Fruit fly (Drosophila melanogaster) whole organism, embryonic: ENCODE data around the gene CG2889.

Experiments used
- BtbVII ChIP-seq: fragments of 200-800 bp; sonication (Bioruptor generic); optimal IDR thresholded peaks from 3 replicates; lab custom pipeline; 2017; ENCODE audit warnings: missing biosample characterization, mild to moderate bottlenecking, missing genetic modification characterization
- CG10366 ChIP-seq: fragments of 200-800 bp; sonication (Bioruptor generic); IDR thresholded peaks from 2 replicates; pipeline ENCODE4 v1.3.6; 2022; ENCODE audit warnings: missing biosample characterization, missing genetic modification characterization
- CG1233 ChIP-seq: fragments of 200-800 bp; sonication (Bioruptor generic); optimal IDR thresholded peaks from 4 replicates; lab custom pipeline; 2018; ENCODE audit warnings: missing biosample characterization, mild to moderate bottlenecking, missing genetic modification characterization
- CG13424 ChIP-seq: fragments of 200-800 bp; sonication (Bioruptor generic); optimal IDR thresholded peaks from 2 replicates; lab custom pipeline; 2019; ENCODE audit warnings: missing biosample characterization, mild to moderate bottlenecking, missing genetic modification characterization, moderate library complexity
- CG13624 ChIP-seq: fragments of 200-800 bp; sonication (Bioruptor generic); optimal IDR thresholded peaks from 2 replicates; lab custom pipeline; 2016; ENCODE audit warnings: missing biosample characterization, missing genetic modification characterization
- CG1647 ChIP-seq: fragments of 200-800 bp; sonication (Bioruptor generic); optimal IDR thresholded peaks from 3 replicates; lab custom pipeline; 2016; ENCODE audit warnings: missing biosample characterization, missing genetic modification characterization
- CG17328 ChIP-seq: fragments of 200-800 bp; sonication (Bioruptor generic); IDR thresholded peaks from 2 replicates; pipeline ENCODE4 v1.3.6; 2022; ENCODE audit warnings: missing biosample characterization, missing genetic modification characterization
- CG17359 ChIP-seq: fragments of 200-800 bp; sonication (Bioruptor generic); optimal IDR thresholded peaks from 3 replicates; lab custom pipeline; 2018; ENCODE audit warnings: missing biosample characterization, mild to moderate bottlenecking, missing genetic modification characterization, moderate library complexity
- CG17612 ChIP-seq: fragments of 200-800 bp; sonication (Bioruptor generic); IDR thresholded peaks from 2 replicates; pipeline ENCODE4 v1.3.6; 2022; ENCODE audit warnings: missing biosample characterization, missing genetic modification characterization
- CG2875 ChIP-seq: fragments of 200-800 bp; sonication (Bioruptor generic); optimal IDR thresholded peaks from 2 replicates; lab custom pipeline; 2017; ENCODE audit warnings: missing biosample characterization, mild to moderate bottlenecking, missing genetic modification characterization, missing genetic modification reagents
- CG3847 ChIP-seq: fragments of 200-800 bp; sonication (Bioruptor generic); IDR thresholded peaks from 2 replicates; pipeline ENCODE4 v1.3.6; 2022; ENCODE audit warnings: missing biosample characterization, missing genetic modification characterization
- CG3995 ChIP-seq: fragments of 200-800 bp; sonication (Bioruptor generic); optimal IDR thresholded peaks from 3 replicates; lab custom pipeline; 2016; ENCODE audit warnings: missing biosample characterization, missing genetic modification characterization
- CG4360 ChIP-seq: fragments of 200-800 bp; sonication (Bioruptor generic); IDR thresholded peaks from 2 replicates; pipeline ENCODE4 v1.3.6; 2022; ENCODE audit warnings: missing biosample characterization, missing genetic modification characterization
- CG43689 ChIP-seq: fragments of 200-800 bp; sonication (Bioruptor generic); IDR thresholded peaks from 2 replicates; pipeline ENCODE4 v1.3.6; 2022; ENCODE audit warnings: missing biosample characterization, missing genetic modification characterization
- CG6254 ChIP-seq: fragments of 200-800 bp; sonication (Bioruptor generic); optimal IDR thresholded peaks from 3 replicates; lab custom pipeline; 2017; ENCODE audit warnings: mild to moderate bottlenecking, missing biosample characterization, missing genetic modification reagents, missing genetic modification characterization
- CG7271 ChIP-seq: fragments of 200-800 bp; sonication (Bioruptor generic); optimal IDR thresholded peaks from 2 replicates; lab custom pipeline; 2018; ENCODE audit warnings: missing biosample characterization, mild to moderate bottlenecking, missing genetic modification characterization, moderate library complexity
- CG7786 ChIP-seq: fragments of 200-800 bp; sonication (Bioruptor generic); optimal IDR thresholded peaks from 2 replicates; lab custom pipeline; 2016; ENCODE audit warnings: missing biosample characterization, missing genetic modification characterization
- CG9876 ChIP-seq: fragments of 200-800 bp; sonication (Bioruptor generic); optimal IDR thresholded peaks from 2 replicates; lab custom pipeline; 2016; ENCODE audit warnings: missing biosample characterization, missing genetic modification characterization
- Camta ChIP-seq: fragments of 200-800 bp; sonication (Bioruptor generic); optimal IDR thresholded peaks from 2 replicates; lab custom pipeline; 2016; ENCODE audit warnings: missing biosample characterization, missing genetic modification characterization
- CkIIα-i1 ChIP-seq: fragments of 200-800 bp; sonication (Bioruptor generic); IDR thresholded peaks from 2 replicates; pipeline ENCODE4 v1.3.6; 2022; ENCODE audit warnings: missing biosample characterization, missing genetic modification characterization
- CrebB ChIP-seq: fragments of 200-800 bp; sonication (Bioruptor generic); optimal IDR thresholded peaks from 3 replicates; lab custom pipeline; 2018; ENCODE audit warnings: missing biosample characterization, mild to moderate bottlenecking, missing genetic modification characterization
- Dll ChIP-seq: fragments of 200-800 bp; sonication (Bioruptor generic); IDR thresholded peaks from 4 replicates; pipeline ENCODE4 v1.3.6; 2022; ENCODE audit warnings: missing biosample characterization, missing genetic modification characterization; ENCODE audit not compliant: partially characterized antibody
- Doc3 ChIP-seq: fragments of 200-800 bp; sonication (Bioruptor generic); IDR thresholded peaks from 3 replicates; pipeline ENCODE4 v1.3.6; 2022; ENCODE audit warnings: missing biosample characterization, missing genetic modification characterization; ENCODE audit not compliant: partially characterized antibody
- Elba2 ChIP-seq: fragments of 200-800 bp; sonication (Bioruptor generic); optimal IDR thresholded peaks from 3 replicates; lab custom pipeline; 2016; ENCODE audit warnings: missing biosample characterization, missing genetic modification characterization
- Ets97D ChIP-seq: fragments of 200-800 bp; sonication (Bioruptor generic); optimal IDR thresholded peaks from 3 replicates; lab custom pipeline; 2016; ENCODE audit warnings: missing biosample characterization, missing genetic modification characterization
- Fer1 ChIP-seq: fragments of 200-800 bp; sonication (Bioruptor generic); optimal IDR thresholded peaks from 2 replicates; lab custom pipeline; 2017; ENCODE audit warnings: missing biosample characterization, mild to moderate bottlenecking, missing genetic modification characterization
- Meics ChIP-seq: fragments of 200-800 bp; sonication (Bioruptor generic); optimal IDR thresholded peaks from 2 replicates; lab custom pipeline; 2017; ENCODE audit warnings: missing biosample characterization, mild to moderate bottlenecking, missing genetic modification characterization
- NC2α ChIP-seq: fragments of 200-800 bp; sonication (Bioruptor generic); optimal IDR thresholded peaks from 2 replicates; lab custom pipeline; 2016; ENCODE audit warnings: missing biosample characterization, missing genetic modification characterization
- Pdp1 ChIP-seq, 2 experiments: fragments of 200-800 bp; sonication (Bioruptor generic); optimal IDR thresholded peaks; 3 replicates each; lab custom pipeline; 2016; ENCODE audit warnings: missing biosample characterization in 2 of 2, missing genetic modification characterization in 2 of 2, mild to moderate bottlenecking in 1 of 2, moderate library complexity in 1 of 2
- Ravus ChIP-seq: fragments of 200-800 bp; sonication (Bioruptor generic); IDR thresholded peaks from 2 replicates; pipeline ENCODE4 v1.3.6; 2022; ENCODE audit warnings: missing biosample characterization, missing genetic modification characterization
- YL-1 ChIP-seq: fragments of 200-800 bp; sonication (Bioruptor generic); optimal IDR thresholded peaks from 3 replicates; lab custom pipeline; 2017; ENCODE audit warnings: missing biosample characterization, mild to moderate bottlenecking, missing genetic modification characterization
- chn ChIP-seq: fragments of 200-800 bp; sonication (Bioruptor generic); optimal IDR thresholded peaks from 2 replicates; lab custom pipeline; 2016; ENCODE audit warnings: missing biosample characterization, missing genetic modification characterization
- ci ChIP-seq: fragments of 200-800 bp; sonication (Bioruptor generic); IDR thresholded peaks from 3 replicates; pipeline ENCODE4 v1.3.6; 2022; ENCODE audit warnings: missing biosample characterization, missing genetic modification characterization
- croc ChIP-seq: fragments of 200-800 bp; sonication (Bioruptor generic); conservative IDR thresholded peaks from 3 replicates; pipeline ENCODE4 v1.3.6; 2022; ENCODE audit warnings: missing biosample characterization, missing genetic modification characterization
- ems ChIP-seq: fragments of 200-800 bp; sonication (Bioruptor generic); optimal IDR thresholded peaks from 3 replicates; lab custom pipeline; 2016; ENCODE audit warnings: missing biosample characterization, missing genetic modification characterization
- gcm ChIP-seq: fragments of 200-800 bp; sonication (Bioruptor generic); optimal IDR thresholded peaks from 2 replicates; lab custom pipeline; 2019; ENCODE audit warnings: missing biosample characterization, mild to moderate bottlenecking, missing genetic modification characterization, moderate library complexity
- grau ChIP-seq: fragments of 200-800 bp; optimal IDR thresholded peaks from 3 replicates; lab custom pipeline; 2019; ENCODE audit warnings: missing biosample characterization, mild to moderate bottlenecking, missing genetic modification characterization, moderate library complexity
- ham ChIP-seq: fragments of 200-800 bp; sonication (Bioruptor generic); IDR thresholded peaks from 2 replicates; pipeline ENCODE4 v1.3.6; 2022; ENCODE audit warnings: missing biosample characterization, missing genetic modification characterization
- her ChIP-seq: fragments of 200-800 bp; sonication (Bioruptor generic); optimal IDR thresholded peaks from 2 replicates; lab custom pipeline; 2016; ENCODE audit warnings: missing biosample characterization, missing genetic modification characterization
- ind ChIP-seq: fragments of 200-800 bp; sonication (Bioruptor generic); optimal IDR thresholded peaks from 3 replicates; lab custom pipeline; 2016; ENCODE audit warnings: missing biosample characterization, missing genetic modification characterization
- lbe ChIP-seq: fragments of 200-800 bp; sonication (Bioruptor generic); optimal IDR thresholded peaks from 2 replicates; lab custom pipeline; 2016; ENCODE audit warnings: missing biosample characterization, mild to moderate bottlenecking, missing genetic modification characterization
- nerfin-1 ChIP-seq: fragments of 200-800 bp; sonication (Bioruptor generic); optimal IDR thresholded peaks from 3 replicates; lab custom pipeline; 2019; ENCODE audit warnings: missing biosample characterization, mild to moderate bottlenecking, missing genetic modification characterization, moderate library complexity
- pb ChIP-seq: fragments of 200-800 bp; sonication (Bioruptor generic); optimal IDR thresholded peaks from 3 replicates; lab custom pipeline; 2016; ENCODE audit warnings: missing biosample characterization, missing genetic modification characterization
- phol ChIP-seq: fragments of 200-800 bp; sonication (Bioruptor generic); optimal IDR thresholded peaks from 3 replicates; lab custom pipeline; 2018; ENCODE audit warnings: missing biosample characterization, mild to moderate bottlenecking, missing genetic modification characterization, moderate library complexity
- pros ChIP-seq: fragments of 200-800 bp; sonication (Bioruptor generic); optimal IDR thresholded peaks from 3 replicates; lab custom pipeline; 2019; ENCODE audit warnings: missing biosample characterization, mild to moderate bottlenecking, missing genetic modification characterization, moderate library complexity
- rib ChIP-seq: fragments of 200-800 bp; sonication (Bioruptor generic); IDR thresholded peaks from 2 replicates; pipeline ENCODE4 v1.3.6; 2022; ENCODE audit warnings: missing biosample characterization, missing genetic modification characterization
- sens-2 ChIP-seq: fragments of 200-800 bp; sonication (Bioruptor generic); IDR thresholded peaks from 2 replicates; pipeline ENCODE4 v1.3.6; 2022; ENCODE audit warnings: missing biosample characterization, missing genetic modification characterization
- sim ChIP-seq: fragments of 200-800 bp; sonication (Bioruptor generic); IDR thresholded peaks from 2 replicates; pipeline ENCODE4 v1.3.6; 2022; ENCODE audit warnings: missing biosample characterization, missing genetic modification characterization
- slbo ChIP-seq: fragments of 200-800 bp; sonication (Bioruptor generic); IDR thresholded peaks from 2 replicates; pipeline ENCODE4 v1.3.6; 2022; ENCODE audit warnings: missing biosample characterization, missing genetic modification characterization
- tio ChIP-seq: fragments of 200-800 bp; sonication (Bioruptor generic); optimal IDR thresholded peaks from 2 replicates; lab custom pipeline; 2017; ENCODE audit warnings: missing biosample characterization, missing genetic modification characterization, inconsistent platforms
- tup ChIP-seq: fragments of 200-800 bp; sonication (Bioruptor generic); optimal IDR thresholded peaks from 2 replicates; lab custom pipeline; 2016; ENCODE audit warnings: missing biosample characterization, mild to moderate bottlenecking, missing genetic modification characterization, moderate library complexity

Gene CG2889

DNA sequence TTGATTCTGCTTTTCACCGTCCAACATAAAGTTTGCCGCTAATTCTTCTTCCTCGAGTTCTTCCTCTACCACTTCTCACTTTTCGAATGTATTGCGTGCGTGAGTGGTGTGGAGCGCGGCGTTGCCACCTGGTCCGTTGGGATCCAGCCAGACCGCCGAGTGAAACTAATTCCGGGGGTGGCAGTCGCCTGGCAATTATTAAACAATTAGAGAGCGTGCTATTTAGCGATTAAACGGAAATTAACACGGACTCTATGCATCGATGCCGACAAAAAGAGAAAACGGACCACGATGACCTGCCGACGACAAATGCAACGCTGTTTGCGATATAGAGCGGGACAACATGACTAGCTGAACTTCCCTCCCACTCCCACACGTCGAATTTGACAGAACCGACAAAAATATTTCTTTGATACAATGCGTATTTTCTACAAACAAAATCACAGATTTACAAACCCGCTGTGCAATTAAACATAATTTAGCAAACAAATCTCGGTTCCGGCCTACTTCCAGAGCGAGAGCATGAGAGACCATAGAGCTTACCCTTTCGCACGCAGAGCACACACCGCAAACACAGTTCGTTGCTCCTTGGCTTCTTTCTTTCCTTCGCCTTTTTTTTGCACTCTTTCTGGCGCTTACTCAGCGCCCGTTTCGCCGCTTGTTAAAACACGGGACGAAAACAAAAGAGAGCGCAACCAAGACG is at the start of gene CG2889 (continued):
- TF ChIP-seq BtbVII (GFP tag; lab: Kevin White, UChicago), result no peak
- TF ChIP-seq lbe (GFP tag; lab: Kevin White, UChicago), result no peak
- no peak for TF ChIP-seq CG6254 (GFP tag; lab: Kevin White, UChicago)
- peak; percentile 14 for TF ChIP-seq ind (GFP tag; lab: Kevin White, UChicago)
- TF ChIP-seq CG7786 (GFP tag; lab: Kevin White, UChicago), result peak; percentile 32
- peak; percentile 59; the same call in 2 of the 3 replicates for TF ChIP-seq ci (GFP tag; lab: Robert Waterston, UW)
- no peak for TF ChIP-seq sens-2 (GFP tag; lab: Robert Waterston, UW)
- TF ChIP-seq ems (GFP tag; lab: Kevin White, UChicago), result no peak
- no peak for TF ChIP-seq sim (GFP tag; lab: Robert Waterston, UW)
- no peak for TF ChIP-seq CG10366 (GFP tag; lab: Robert Waterston, UW)
- TF ChIP-seq Camta, result no peak
- no peak for TF ChIP-seq chn (GFP tag; lab: Kevin White, UChicago)
- TF ChIP-seq CG9876, result no peak
- TF ChIP-seq Pdp1 (GFP tag; optimal IDR thresholded peaks at IDR 0.05; lab: Kevin White, UChicago), result no peak
- TF ChIP-seq grau (tag; lab: Kevin White, UChicago), result peak; percentile 1
- no peak for TF ChIP-seq tup
- TF ChIP-seq Ravus (GFP tag; lab: Robert Waterston, UW), result no peak
- peak; percentile 23 for TF ChIP-seq CG13424 (tag; lab: Kevin White, UChicago)
- no peak for TF ChIP-seq CrebB (tag; lab: Kevin White, UChicago)
- no peak for TF ChIP-seq Fer1 (GFP tag; lab: Kevin White, UChicago)
- TF ChIP-seq CG2875, result no peak
- no peak for TF ChIP-seq CG1233
- no peak for TF ChIP-seq CG4360 (GFP tag; lab: Robert Waterston, UW)
- TF ChIP-seq Doc3 (GFP tag; lab: Robert Waterston, UW), result peak; percentile 48; the same call in 1 of the 3 replicates
- no peak for TF ChIP-seq croc
- TF ChIP-seq CG43689, result no peak
- no peak for TF ChIP-seq tio (GFP tag; lab: Kevin White, UChicago)
- peak; percentile 41 for TF ChIP-seq YL-1 (GFP tag; lab: Kevin White, UChicago)
- TF ChIP-seq CG17359 (tag; lab: Kevin White, UChicago), result no peak
- no peak for TF ChIP-seq CG7271 (tag; lab: Kevin White, UChicago)
- TF ChIP-seq rib (GFP tag; lab: Robert Waterston, UW), result no peak
- no peak for TF ChIP-seq ham (GFP tag; lab: Robert Waterston, UW)
- TF ChIP-seq Ets97D, result peak; percentile 61
- TF ChIP-seq CG3847, result peak; percentile 63
- TF ChIP-seq CkIIα-i1 (GFP tag; lab: Robert Waterston, UW), result no peak
- TF ChIP-seq her (GFP tag; lab: Kevin White, UChicago), result no peak
- TF ChIP-seq slbo, result peak; percentile 48; the same call in 1 of the 2 replicates
- TF ChIP-seq CG3995 (GFP tag; lab: Kevin White, UChicago), result no peak
- no peak for TF ChIP-seq Meics (GFP tag; lab: Kevin White, UChicago)
- TF ChIP-seq Elba2 (GFP tag; lab: Kevin White, UChicago), result no peak
- TF ChIP-seq nerfin-1 (tag; lab: Kevin White, UChicago), result no peak
- no peak for TF ChIP-seq CG1647
- TF ChIP-seq CG13624 (GFP tag; lab: Kevin White, UChicago), result no peak
- no peak for TF ChIP-seq pros (GFP tag; lab: Kevin White, UChicago)
- no peak for TF ChIP-seq CG17328 (GFP tag; lab: Robert Waterston, UW)
- TF ChIP-seq Dll (GFP tag; lab: Robert Waterston, UW), result peak; percentile 66
- TF ChIP-seq pb (GFP tag; lab: Kevin White, UChicago), result no peak
- TF ChIP-seq phol, result peak; percentile 38
- TF ChIP-seq gcm (GFP tag; lab: Kevin White, UChicago), result no peak
- no peak for TF ChIP-seq CG17612 (GFP tag; lab: Robert Waterston, UW)
- TF ChIP-seq NC2α, result no peak
